Fruit fly (Drosophila melanogaster) whole organism, wandering third instar larva: ENCODE data around the gene Tdg.

Experiments used
- Abd-B ChIP-seq: fragments of >200 bp; optimal IDR thresholded peaks from 2 replicates; lab custom pipeline; 2017; ENCODE audit warnings: missing biosample characterization, missing genetic modification characterization
- CG32264 ChIP-seq: fragments of 200-800 bp; sonication (Bioruptor generic); optimal IDR thresholded peaks from 2 replicates; lab custom pipeline; 2016; ENCODE audit warnings: missing biosample characterization, missing genetic modification characterization
- CG9705 ChIP-seq: fragments of 200-800 bp; sonication (Bioruptor generic); optimal IDR thresholded peaks from 2 replicates; lab custom pipeline; 2018; ENCODE audit warnings: missing biosample characterization, mild to moderate bottlenecking, missing genetic modification characterization
- CrebA ChIP-seq: fragments of 200-800 bp; sonication (Bioruptor generic); optimal IDR thresholded peaks from 2 replicates; lab custom pipeline; 2016; ENCODE audit warnings: missing biosample characterization, mild to moderate bottlenecking, missing genetic modification characterization, borderline replicate concordance
- Dfd ChIP-seq: fragments of >200 bp; optimal IDR thresholded peaks from 2 replicates; lab custom pipeline; 2017; ENCODE audit warnings: missing biosample characterization, missing genetic modification characterization
- Dif ChIP-seq: fragments of 200-275, 200-300 bp; sonication (Bioruptor generic); optimal IDR thresholded peaks from 2 replicates; lab custom pipeline; 2018; ENCODE audit warnings: missing biosample characterization, missing genetic modification characterization; ENCODE audit not compliant: partially characterized antibody
- GATAd ChIP-seq: sonication (Bioruptor generic); optimal IDR thresholded peaks from 2 replicates; lab custom pipeline; 2016; ENCODE audit warnings: missing biosample characterization, missing genetic modification characterization
- HLH106 ChIP-seq: fragments of 200-800 bp; optimal IDR thresholded peaks from 3 replicates; lab custom pipeline; 2019; ENCODE audit warnings: missing biosample characterization, mild to moderate bottlenecking, missing genetic modification characterization, moderate library complexity
- Hnf4 ChIP-seq: fragments of 200-800 bp; sonication (Bioruptor generic); optimal IDR thresholded peaks from 2 replicates; lab custom pipeline; 2016; ENCODE audit warnings: missing biosample characterization, mild to moderate bottlenecking, missing genetic modification characterization
- Hr78 ChIP-seq: fragments of >200 bp; optimal IDR thresholded peaks from 2 replicates; lab custom pipeline; 2017; ENCODE audit warnings: missing biosample characterization, missing genetic modification characterization
- Hr83 ChIP-seq: fragments of 200-300 bp; sonication (Bioruptor generic); optimal IDR thresholded peaks from 2 replicates; lab custom pipeline; 2016; ENCODE audit warnings: missing biosample characterization, mild to moderate bottlenecking, missing genetic modification characterization, moderate library complexity; ENCODE audit not compliant: poor library complexity, severe bottlenecking
- Jra ChIP-seq: sonication (Bioruptor generic); optimal IDR thresholded peaks from 2 replicates; lab custom pipeline; 2016; ENCODE audit warnings: missing biosample characterization, missing genetic modification characterization
- Mio ChIP-seq: sonication (Bioruptor generic); optimal IDR thresholded peaks from 2 replicates; lab custom pipeline; 2016; ENCODE audit warnings: missing biosample characterization, missing genetic modification characterization
- Myc ChIP-seq: fragments of >200 bp; optimal IDR thresholded peaks from 2 replicates; lab custom pipeline; 2017
- N ChIP-seq: fragments of >200 bp; optimal IDR thresholded peaks from 2 replicates; lab custom pipeline; 2018; ENCODE audit warnings: missing biosample characterization, missing external identifiers, missing genetic modification characterization
- OdsH ChIP-seq: fragments of 200-800 bp; sonication (Bioruptor generic); optimal IDR thresholded peaks from 2 replicates; lab custom pipeline; 2016; ENCODE audit warnings: missing biosample characterization, mild to moderate bottlenecking, missing genetic modification characterization
- Rel ChIP-seq, 2 experiments: fragments of 200-800 bp; sonication (Bioruptor generic) in 1 of 2; optimal IDR thresholded peaks; 2 replicates in 1 of 2; 3 replicates in 1 of 2; lab custom pipeline; 2016 to 2019; ENCODE audit warnings: mild to moderate bottlenecking in 2 of 2, missing biosample characterization in 2 of 2, missing genetic modification characterization in 2 of 2, moderate library complexity in 1 of 2
- Sp1 ChIP-seq: fragments of 200-800 bp; sonication (Bioruptor generic); optimal IDR thresholded peaks from 3 replicates; lab custom pipeline; 2019; ENCODE audit warnings: missing biosample characterization, mild to moderate bottlenecking, missing genetic modification characterization, moderate library complexity
- Vsx2 ChIP-seq: fragments of 200-300, 225-300 bp; sonication (Bioruptor generic); optimal IDR thresholded peaks from 2 replicates; lab custom pipeline; 2018; ENCODE audit warnings: missing biosample characterization, missing genetic modification characterization; ENCODE audit not compliant: partially characterized antibody
- br ChIP-seq: fragments of 200-800 bp; sonication (Bioruptor generic); optimal IDR thresholded peaks from 2 replicates; lab custom pipeline; 2016; ENCODE audit warnings: missing biosample characterization, missing genetic modification characterization
- brk ChIP-seq: fragments of 200-800 bp; sonication (Bioruptor generic); optimal IDR thresholded peaks from 2 replicates; lab custom pipeline; 2016; ENCODE audit warnings: missing biosample characterization, mild to moderate bottlenecking, missing genetic modification characterization
- dl ChIP-seq, 2 experiments: fragments of 175-275, 200-275 bp in 1 of 2; fragments of 200-275 bp in 1 of 2; sonication (Bioruptor generic); optimal IDR thresholded peaks; lab custom pipeline; 2018; ENCODE audit warnings: mild to moderate bottlenecking in 2 of 2, missing biosample characterization in 2 of 2, missing genetic modification characterization in 2 of 2, moderate library complexity in 2 of 2; ENCODE audit not compliant: partially characterized antibody in 2 of 2, insufficient read depth in 1 of 2
- dmrt93B ChIP-seq: fragments of 200-800 bp; sonication (Bioruptor generic); optimal IDR thresholded peaks from 2 replicates; lab custom pipeline; 2018; ENCODE audit warnings: missing biosample characterization, mild to moderate bottlenecking, missing genetic modification characterization
- dsf ChIP-seq: sonication (Bioruptor generic); optimal IDR thresholded peaks from 2 replicates; lab custom pipeline; 2016; ENCODE audit warnings: missing biosample characterization, missing genetic modification characterization, borderline replicate concordance
- ey ChIP-seq: fragments of 200-800 bp; sonication (Bioruptor generic); optimal IDR thresholded peaks from 2 replicates; lab custom pipeline; 2016; ENCODE audit warnings: missing biosample characterization, missing genetic modification characterization
- foxo ChIP-seq, 2 experiments: fragments of 200-800 bp; sonication (Bioruptor generic); optimal IDR thresholded peaks; 2 replicates in 1 of 2; 3 replicates in 1 of 2; lab custom pipeline; 2016 to 2017; ENCODE audit warnings: missing biosample characterization in 2 of 2, missing genetic modification characterization in 2 of 2
- fru ChIP-seq: fragments of 200-800 bp; sonication (Bioruptor generic); optimal IDR thresholded peaks from 3 replicates; lab custom pipeline; 2016; ENCODE audit warnings: missing biosample characterization, mild to moderate bottlenecking, missing genetic modification characterization
- h ChIP-seq: fragments of 200-800 bp; sonication (Bioruptor generic); optimal IDR thresholded peaks from 3 replicates; lab custom pipeline; 2016; ENCODE audit warnings: missing biosample characterization, mild to moderate bottlenecking, missing genetic modification characterization
- jim ChIP-seq: fragments of 175-275, 200-325 bp; sonication (Bioruptor generic); optimal IDR thresholded peaks from 2 replicates; lab custom pipeline; 2016; ENCODE audit warnings: missing biosample characterization, mild to moderate bottlenecking, missing genetic modification characterization
- lola ChIP-seq: fragments of >200 bp; optimal IDR thresholded peaks from 2 replicates; lab custom pipeline; 2017; ENCODE audit warnings: missing biosample characterization, missing genetic modification characterization
- pan ChIP-seq: fragments of >200 bp; optimal IDR thresholded peaks from 2 replicates; lab custom pipeline; 2017
- psq ChIP-seq: fragments of 200-800 bp; sonication (Bioruptor generic); optimal IDR thresholded peaks from 3 replicates; lab custom pipeline; 2017; ENCODE audit warnings: missing biosample characterization, mild to moderate bottlenecking, missing genetic modification characterization, moderate library complexity
- rgr ChIP-seq: fragments of 200-800 bp; sonication (Bioruptor generic); optimal IDR thresholded peaks from 3 replicates; lab custom pipeline; 2016; ENCODE audit warnings: missing biosample characterization, mild to moderate bottlenecking, missing genetic modification characterization
- sage ChIP-seq: fragments of 200-800 bp; sonication (Bioruptor generic); optimal IDR thresholded peaks from 2 replicates; lab custom pipeline; 2016; ENCODE audit warnings: missing biosample characterization, mild to moderate bottlenecking, missing genetic modification characterization
- sv ChIP-seq: fragments of 200-800 bp; sonication (Bioruptor generic); optimal IDR thresholded peaks from 3 replicates; lab custom pipeline; 2016; ENCODE audit warnings: missing biosample characterization, missing genetic modification characterization
- tai ChIP-seq: sonication (Bioruptor generic); optimal IDR thresholded peaks from 2 replicates; lab custom pipeline; 2016; ENCODE audit warnings: missing biosample characterization, missing genetic modification characterization
- usp ChIP-seq: fragments of >200 bp; optimal IDR thresholded peaks from 2 replicates; lab custom pipeline; 2017; ENCODE audit warnings: missing biosample characterization, missing genetic modification characterization
- woc ChIP-seq: sonication (Bioruptor generic); optimal IDR thresholded peaks from 2 replicates; lab custom pipeline; 2016; ENCODE audit warnings: missing biosample characterization, mild to moderate bottlenecking, missing genetic modification characterization

The Tdg gene

dm6 chr4:499080-499479 lies 58.6 kb downstream of the Tdg start:
- TF ChIP-seq sage (GFP tag; lab: Kevin White, UChicago) = no peak
- TF ChIP-seq Dfd (GFP tag; lab: Kevin White, UChicago) = peak; percentile 69
- no peak for TF ChIP-seq woc

DNA sequence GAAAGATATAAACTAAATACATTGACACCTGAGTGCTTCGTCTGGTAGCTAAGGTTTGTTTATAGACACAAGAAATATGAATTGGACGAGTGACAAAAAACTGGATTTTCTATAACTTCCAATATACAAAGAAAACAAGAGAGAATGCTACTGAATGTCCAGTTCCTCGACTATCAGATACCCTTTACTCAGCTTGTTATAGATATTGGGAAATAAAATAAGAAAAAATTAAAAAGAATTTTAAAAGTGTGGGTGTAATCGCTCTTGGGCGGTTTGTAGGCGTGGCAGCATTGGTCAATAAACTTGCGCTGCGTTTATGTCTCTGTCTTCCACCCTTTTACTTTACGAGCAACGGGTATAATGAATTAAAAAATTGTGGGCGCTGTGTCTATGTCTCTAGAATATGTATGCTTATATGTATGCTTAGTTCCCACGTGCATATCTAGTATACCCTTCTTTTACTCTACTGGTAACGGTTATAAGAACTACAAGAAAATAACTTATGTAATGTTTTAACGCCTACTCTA lies 59.3 kb downstream of the Tdg start:
- TF ChIP-seq Myc = no peak
- no peak for TF ChIP-seq Vsx2 (GFP tag; lab: Kevin White, UChicago)
- no peak for TF ChIP-seq lola (GFP tag; lab: Kevin White, UChicago)
- no peak for TF ChIP-seq tai (GFP tag; lab: Kevin White, UChicago)
- TF ChIP-seq OdsH (GFP tag; lab: Kevin White, UChicago) = no peak
- TF ChIP-seq, all 38 proteins: peak for 0

dm6 chr4:497724-498123 lies 59.9 kb downstream of the Tdg start:
- TF ChIP-seq Mio (no peak), Rel (GFP tag; optimal IDR thresholded peaks at IDR 0.05; lab: Kevin White, UChicago) (no peak), Rel (tag; optimal IDR thresholded peaks at IDR 0.05; lab: Kevin White, UChicago) (no peak), Hr83 (GFP tag; lab: Kevin White, UChicago) (peak; percentile 91), CrebA (GFP tag; lab: Kevin White, UChicago) (no peak), woc (no peak), ey (peak; percentile 49), CG9705 (peak; percentile 70), br (peak; percentile 74), usp (GFP tag; lab: Kevin White, UChicago) (no peak), Myc (no peak), GATAd (peak; percentile 56), dl (GFP tag; optimal IDR thresholded peaks at IDR 0.05; lab: Kevin White, UChicago; ENCODE audit: insufficient read depth in 1 of 2, partially characterized antibody in 2 of 2) (no peak), foxo (GFP tag; optimal IDR thresholded peaks at IDR 0.05; lab: Kevin White, UChicago) (peak in 1 of 2 experiments; percentile 80), HLH106 (tag; lab: Kevin White, UChicago) (no peak), N (GFP tag; lab: Kevin White, UChicago) (no peak), Hr78 (GFP tag; lab: Kevin White, UChicago) (no peak), Sp1 (peak; percentile 70), psq (GFP tag; lab: Kevin White, UChicago) (peak; percentile 63), rgr (GFP tag; lab: Kevin White, UChicago) (peak; percentile 89), sage (GFP tag; lab: Kevin White, UChicago) (peak; percentile 47), dsf (GFP tag; lab: Kevin White, UChicago) (peak; percentile 63), CG32264 (GFP tag; lab: Kevin White, UChicago) (no peak), brk (GFP tag; lab: Kevin White, UChicago) (no peak), fru (GFP tag; lab: Kevin White, UChicago) (peak; percentile 64), Abd-B (GFP tag; lab: Kevin White, UChicago) (no peak), Vsx2 (GFP tag; lab: Kevin White, UChicago) (no peak), Dfd (GFP tag; lab: Kevin White, UChicago) (no peak), lola (GFP tag; lab: Kevin White, UChicago) (no peak), pan (lab: Kevin White, UChicago) (no peak), jim (no peak), h (GFP tag; lab: Kevin White, UChicago) (peak; percentile 81), Jra (GFP tag; lab: Kevin White, UChicago) (peak; percentile 69), Dif (GFP tag; lab: Kevin White, UChicago) (no peak), dmrt93B (GFP tag; lab: Kevin White, UChicago) (peak; percentile 49), OdsH (GFP tag; lab: Kevin White, UChicago) (peak; percentile 83), Hnf4 (GFP tag; lab: Kevin White, UChicago) (peak; percentile 89), tai (GFP tag; lab: Kevin White, UChicago) (peak; percentile 84), sv (GFP tag; lab: Kevin White, UChicago) (peak; percentile 80)
